Worm (Caenorhabditis elegans) whole organism, L4 larva: ENCODE results near the gene galt-1.

Experiments
- F26F4.8 ChIP-seq: fragments of 200-800 bp; sonication (Bioruptor generic); conservative IDR thresholded peaks from 2 replicates; pipeline ENCODE4 v1.3.6; 2022; ENCODE audit warnings: missing genetic modification characterization, missing compliant biosample characterization
- R02D3.7 ChIP-seq: fragments of 150-350 bp; sonication (generic microtip); optimal IDR thresholded peaks from 3 replicates; lab custom pipeline; 2014; ENCODE audit warnings: missing biosample characterization, missing genetic modification characterization
- T26A8.4 ChIP-seq: fragments of 200-800 bp; sonication (Bioruptor generic); IDR thresholded peaks from 2 replicates; pipeline ENCODE4 v1.3.6; 2022; ENCODE audit warnings: missing genetic modification characterization, missing compliant biosample characterization
- Y105C5A.15 ChIP-seq: fragments of 200-800 bp; sonication (Bioruptor generic); IDR thresholded peaks from 2 replicates; pipeline ENCODE4 v1.3.6; 2022; ENCODE audit warnings: missing genetic modification characterization, missing compliant biosample characterization
- Y75B8A.6 ChIP-seq: fragments of 200-800 bp; sonication (Bioruptor generic); IDR thresholded peaks from 2 replicates; pipeline ENCODE4 v1.3.6; 2022; ENCODE audit warnings: missing genetic modification reagents, missing genetic modification characterization, missing compliant biosample characterization
- ZK546.5 ChIP-seq, 2 experiments: sonication (generic microtip); optimal IDR thresholded peaks; 2 replicates each; lab custom pipeline; 2017; ENCODE audit warnings: missing biosample characterization in 2 of 2, missing genetic modification characterization in 2 of 2
- aha-1 ChIP-seq: fragments of 150-350 bp; peaks from one replicate; lab custom pipeline; 2014; ENCODE audit warnings: missing biosample characterization, missing genetic modification characterization
- ama-1 ChIP-seq: fragments of 150-350 bp; optimal IDR thresholded peaks from 2 replicates; lab custom pipeline; 2014; ENCODE audit warnings: inconsistent platforms, mixed read lengths
- arid-1 ChIP-seq: fragments of 200-800 bp; sonication (Bioruptor generic); conservative IDR thresholded peaks from 2 replicates; pipeline ENCODE4 v1.3.6; 2022; ENCODE audit warnings: missing genetic modification reagents, missing genetic modification characterization, missing compliant biosample characterization
- attf-4 ChIP-seq: sonication (generic microtip); optimal IDR thresholded peaks from 3 replicates; lab custom pipeline; 2017; ENCODE audit warnings: missing biosample characterization, missing genetic modification characterization
- ceh-82 ChIP-seq: sonication (generic microtip); optimal IDR thresholded peaks from 2 replicates; lab custom pipeline; 2017; ENCODE audit warnings: missing biosample characterization, missing genetic modification characterization
- daf-16 ChIP-seq, 3 experiments: sonication (generic microtip); optimal IDR thresholded peaks; 2 replicates each; lab custom pipeline; 2016 to 2017; ENCODE audit warnings: missing genetic modification characterization in 3 of 3, missing genetic modification reagents in 3 of 3, mild to moderate bottlenecking in 2 of 3, missing compliant biosample characterization in 2 of 3, missing biosample characterization in 1 of 3, moderate library complexity in 1 of 3
- daf-8 ChIP-seq: fragments of 200-800 bp; sonication (Bioruptor generic); IDR thresholded peaks from 2 replicates; pipeline ENCODE4 v1.3.6; 2022; ENCODE audit warnings: missing genetic modification characterization, missing compliant biosample characterization
- hlh-11 ChIP-seq: fragments of 200-800 bp; sonication (Bioruptor generic); optimal IDR thresholded peaks from 2 replicates; lab custom pipeline; 2018; ENCODE audit warnings: mild to moderate bottlenecking, missing genetic modification characterization, missing compliant biosample characterization
- hlh-30 ChIP-seq: sonication (generic microtip); optimal IDR thresholded peaks from 2 replicates; lab custom pipeline; 2017; ENCODE audit warnings: antibody characterized with exemption, mild to moderate bottlenecking, missing genetic modification characterization, missing compliant biosample characterization; ENCODE audit not compliant: insufficient read depth
- hmg-1.1 ChIP-seq: fragments of 200-800 bp; sonication (Bioruptor generic); IDR thresholded peaks from 2 replicates; pipeline ENCODE4 v1.3.6; 2022; ENCODE audit warnings: missing genetic modification reagents, missing genetic modification characterization, missing compliant biosample characterization
- jun-1 ChIP-seq: fragments of 150-350 bp; optimal IDR thresholded peaks from 2 replicates; lab custom pipeline; 2014; ENCODE audit warnings: missing biosample characterization, missing genetic modification reagents, missing genetic modification characterization
- lin-29 ChIP-seq: fragments of 200-800 bp; sonication (Bioruptor generic); IDR thresholded peaks from 2 replicates; pipeline ENCODE4 v1.3.6; 2022; ENCODE audit warnings: missing genetic modification reagents, missing genetic modification characterization, missing compliant biosample characterization
- lin-38 ChIP-seq: fragments of 200-800 bp; sonication (Bioruptor generic); IDR thresholded peaks from 2 replicates; pipeline ENCODE4 v1.3.6; 2022; ENCODE audit warnings: missing genetic modification reagents, missing genetic modification characterization, missing compliant biosample characterization
- lin-39 ChIP-seq: fragments of 150-350 bp; optimal IDR thresholded peaks from 2 replicates; lab custom pipeline; 2014; ENCODE audit warnings: missing biosample characterization, missing genetic modification reagents, missing genetic modification characterization
- madf-5 ChIP-seq, 2 experiments: fragments of 200-800 bp; sonication (Bioruptor generic); IDR thresholded peaks; 2 replicates each; pipeline ENCODE4 v1.3.6; 2022; ENCODE audit warnings: missing compliant biosample characterization in 2 of 2, missing genetic modification characterization in 2 of 2
- mdl-1 ChIP-seq, 2 experiments: fragments of 150-350 bp in 1 of 2; sonication (generic microtip) in 1 of 2; optimal IDR thresholded peaks; 2 replicates each; lab custom pipeline; 2014 to 2017; ENCODE audit warnings: missing biosample characterization in 2 of 2, missing genetic modification characterization in 2 of 2
- mdt-29 ChIP-seq: fragments of 200-800 bp; sonication (Bioruptor generic); IDR thresholded peaks from 2 replicates; pipeline ENCODE4 v1.3.6; 2022; ENCODE audit warnings: missing genetic modification reagents, missing genetic modification characterization, missing compliant biosample characterization
- mep-1 ChIP-seq: fragments of 150-350 bp; sonication (generic microtip); optimal IDR thresholded peaks from 3 replicates; lab custom pipeline; 2014; ENCODE audit warnings: missing biosample characterization, missing genetic modification characterization
- mes-2 ChIP-seq: sonication (generic microtip); optimal IDR thresholded peaks from 2 replicates; lab custom pipeline; 2016; ENCODE audit warnings: missing genotype, mild to moderate bottlenecking, missing genetic modification characterization, missing compliant biosample characterization; ENCODE audit not compliant: poor library complexity, severe bottlenecking
- nhr-10 ChIP-seq: fragments of 150-350 bp; optimal IDR thresholded peaks from 2 replicates; lab custom pipeline; 2014; ENCODE audit warnings: missing biosample characterization, missing genetic modification characterization
- nhr-102 ChIP-seq: sonication (generic microtip); optimal IDR thresholded peaks from 2 replicates; lab custom pipeline; 2016; ENCODE audit warnings: mild to moderate bottlenecking, missing genetic modification characterization, moderate library complexity, missing compliant biosample characterization
- nhr-237 ChIP-seq: sonication (generic microtip); optimal IDR thresholded peaks from 2 replicates; lab custom pipeline; 2017; ENCODE audit warnings: missing biosample characterization, missing genetic modification characterization
- nhr-41 ChIP-seq: fragments of 200-800 bp; sonication (Bioruptor generic); IDR thresholded peaks from 2 replicates; pipeline ENCODE4 v1.3.6; 2022; ENCODE audit warnings: missing genetic modification reagents, missing genetic modification characterization, missing compliant biosample characterization
- nhr-42 ChIP-seq: fragments of 200-800 bp; sonication (Bioruptor generic); IDR thresholded peaks from 2 replicates; pipeline ENCODE4 v1.3.6; 2022; ENCODE audit warnings: missing genetic modification characterization, missing compliant biosample characterization
- nhr-77 ChIP-seq: fragments of 150-350 bp; optimal IDR thresholded peaks from 2 replicates; lab custom pipeline; 2014; ENCODE audit warnings: missing biosample characterization, missing genetic modification characterization
- pqm-1 ChIP-seq: sonication (generic microtip); optimal IDR thresholded peaks from 2 replicates; lab custom pipeline; 2017; ENCODE audit warnings: missing biosample characterization, missing genetic modification characterization
- sdz-12 ChIP-seq: fragments of 200-800 bp; sonication (Bioruptor generic); optimal IDR thresholded peaks from 2 replicates; lab custom pipeline; 2018; ENCODE audit warnings: mild to moderate bottlenecking, missing genetic modification characterization, missing compliant biosample characterization
- snpc-1.2 ChIP-seq: fragments of 200-800 bp; sonication (Bioruptor generic); IDR thresholded peaks from 2 replicates; pipeline ENCODE4 v1.3.6; 2022; ENCODE audit warnings: missing genetic modification reagents, missing genetic modification characterization, missing compliant biosample characterization
- tag-97 ChIP-seq: fragments of 200-800 bp; sonication (Bioruptor generic); IDR thresholded peaks from 2 replicates; pipeline ENCODE4 v1.3.6; 2022; ENCODE audit warnings: missing genetic modification characterization, missing compliant biosample characterization
- tra-1 ChIP-seq: fragments of 200-800 bp; sonication (Bioruptor generic); IDR thresholded peaks from 2 replicates; pipeline ENCODE4 v1.3.6; 2022; ENCODE audit warnings: missing genetic modification reagents, missing genetic modification characterization, missing compliant biosample characterization
- unc-130 ChIP-seq: sonication (generic microtip); optimal IDR thresholded peaks from 2 replicates; lab custom pipeline; 2016; ENCODE audit warnings: missing genetic modification reagents, missing genetic modification characterization, missing compliant biosample characterization
- unc-62 ChIP-seq, 3 experiments: fragments of 150-350 bp in 1 of 3; sonication (generic microtip); optimal IDR thresholded peaks in 2 of 3; peaks in 1 of 3; 1 replicate in 1 of 3; 2 replicates in 2 of 3; lab custom pipeline; 2014 to 2017; ENCODE audit warnings: missing biosample characterization in 3 of 3, missing genetic modification characterization in 3 of 3, missing genetic modification reagents in 3 of 3, missing genotype in 1 of 3
- zfp-2 ChIP-seq: sonication (generic microtip); optimal IDR thresholded peaks from 2 replicates; lab custom pipeline; 2016; ENCODE audit warnings: mild to moderate bottlenecking, missing genetic modification characterization, missing compliant biosample characterization
- zip-2 ChIP-seq: fragments of 150-350 bp; optimal IDR thresholded peaks from 2 replicates; lab custom pipeline; 2014; ENCODE audit warnings: missing biosample characterization, missing genetic modification characterization

Gene galt-1

ce11 chrV:5899940-5900339 is 30.8 kb upstream of the galt-1 start, which contains the start of gene srd-16:
TSS of gene srd-16 (minus strand) at chrV:5900040.
- no peak for TF ChIP-seq nhr-102 (tag; lab: Kevin White, UChicago)
- TF ChIP-seq lin-39: no peak
- TF ChIP-seq ama-1: no peak
- no peak for TF ChIP-seq madf-5 (GFP tag; IDR thresholded peaks at IDR 0.05; lab: Robert Waterston, UW)
- TF ChIP-seq nhr-77 (tag; lab: Kevin White, UChicago): no peak
- no peak for TF ChIP-seq sdz-12 (GFP tag; lab: Kevin White, UChicago)
- no peak for TF ChIP-seq hmg-1.1
- no peak for TF ChIP-seq lin-38
- no peak for TF ChIP-seq attf-4 (tag; lab: Kevin White, UChicago)
- TF ChIP-seq nhr-42 (GFP tag; lab: Robert Waterston, UW): no peak

ce11 chrV:5901833-5902232 is 28.9 kb upstream of the galt-1 start, which contains the start of gene C04E6.5:
TSS of gene C04E6.5 (plus strand) at chrV:5902133.
- TF ChIP-seq ZK546.5 (tag; optimal IDR thresholded peaks at IDR 0.05; lab: Kevin White, UChicago) (no peak), snpc-1.2 (no peak), Y75B8A.6 (GFP tag; lab: Robert Waterston, UW) (no peak), F26F4.8 (no peak), hlh-30 (tag; lab: Kevin White, UChicago) (no peak)

ce11 chrV:5906252-5906651 is 24.5 kb upstream of the galt-1 start, which contains the start of gene srd-15:
TSS of gene srd-15 (minus strand) at chrV:5906352.
- TF ChIP-seq pqm-1 (no peak), mdt-29 (GFP tag; lab: Robert Waterston, UW) (no peak), mep-1 (tag; lab: Kevin White, UChicago) (no peak), aha-1 (tag; lab: Kevin White, UChicago) (no peak), daf-16 (GFP tag; optimal IDR thresholded peaks at IDR 0.05; lab: Kevin White, UChicago) (no peak), daf-16 (tag; optimal IDR thresholded peaks at IDR 0.05; lab: Kevin White, UChicago) (no peak), nhr-237 (tag; lab: Kevin White, UChicago) (no peak), mdl-1 (tag; optimal IDR thresholded peaks at IDR 0.05; lab: Kevin White, UChicago) (no peak), zip-2 (tag; lab: Kevin White, UChicago) (no peak), R02D3.7 (no peak), ama-1 (no peak), arid-1 (GFP tag; lab: Robert Waterston, UW) (no peak), madf-5 (GFP tag; IDR thresholded peaks at IDR 0.05; lab: Robert Waterston, UW) (no peak), Y75B8A.6 (GFP tag; lab: Robert Waterston, UW) (no peak)

- TF ChIP-seq lin-29 (GFP tag; lab: Robert Waterston, UW): no peak
- TF ChIP-seq tra-1 (GFP tag; lab: Robert Waterston, UW): no peak
- TF ChIP-seq nhr-41: no peak
- no peak for TF ChIP-seq unc-130 (GFP tag; lab: Kevin White, UChicago)
- no peak for TF ChIP-seq Y105C5A.15
- TF ChIP-seq unc-62 (GFP tag; optimal IDR thresholded peaks at IDR 0.05 in 1 of 2; lab: Kevin White, UChicago): no peak
- no peak for TF ChIP-seq unc-62 (tag; optimal IDR thresholded peaks at IDR 0.05; lab: Kevin White, UChicago)
- no peak for TF ChIP-seq jun-1
- no peak for TF ChIP-seq ceh-82 (tag; lab: Kevin White, UChicago)
- TF ChIP-seq hlh-11: no peak
- no peak for TF ChIP-seq T26A8.4 (GFP tag; lab: Robert Waterston, UW)
- TF ChIP-seq mes-2 (tag; lab: Kevin White, UChicago): no peak
- TF ChIP-seq pqm-1: no peak
- TF ChIP-seq tag-97 (GFP tag; lab: Robert Waterston, UW): no peak
- no peak for TF ChIP-seq nhr-10 (tag; lab: Kevin White, UChicago)
- TF ChIP-seq daf-8 (GFP tag; lab: Robert Waterston, UW): no peak
- TF ChIP-seq F26F4.8: no peak
- no peak for TF ChIP-seq zfp-2 (tag; lab: Kevin White, UChicago)
Measured at ce11 chrV:5907090-5907489, 23.6 kb upstream of the galt-1 start, which contains the start of gene C04E6.4. TSS of gene C04E6.4 (plus strand) at chrV:5907390.
